Worm (Caenorhabditis elegans) whole organism, L1 larva: ENCODE data around the gene aex-4.

Source experiments
- nhr-12 ChIP-seq: sonication (generic microtip); optimal IDR thresholded peaks from 2 replicates; lab custom pipeline; 2017; ENCODE audit warnings: missing biosample characterization, missing genetic modification characterization
- skn-1 ChIP-seq: fragments of 150-350 bp; optimal IDR thresholded peaks from 2 replicates; lab custom pipeline; 2014; ENCODE audit warnings: missing biosample characterization, missing genetic modification characterization
- snpc-4 ChIP-seq: fragments of 150-350 bp; optimal IDR thresholded peaks from 2 replicates; lab custom pipeline; 2014; ENCODE audit warnings: missing biosample characterization, missing genetic modification characterization

- no peak for TF ChIP-seq nhr-12 (tag; lab: Kevin White, UChicago)
- TF ChIP-seq snpc-4 (tag; lab: Kevin White, UChicago) = no peak
- TF ChIP-seq skn-1 (tag; lab: Kevin White, UChicago) = no peak
Observed at ce11 chrX:3689802-3690201, 39.3 kb upstream of the aex-4 start.
